Fruit fly (Drosophila melanogaster) whole organism, pupa: Measurements from ENCODE around the gene Kua.

ENCODE experiments used
- CG10348 ChIP-seq: fragments of 200-800 bp; sonication (Bioruptor generic); IDR thresholded peaks from 2 replicates; pipeline ENCODE4 v1.3.6; 2022; ENCODE audit warnings: missing biosample characterization, missing genetic modification characterization
- CG12605 ChIP-seq: fragments of 200-800 bp; sonication (Bioruptor generic); IDR thresholded peaks from 2 replicates; pipeline ENCODE4 v1.3.6; 2022; ENCODE audit warnings: missing biosample characterization, missing genetic modification characterization
- CG13204 ChIP-seq: fragments of 200-800 bp; sonication (Bioruptor generic); optimal IDR thresholded peaks from 2 replicates; lab custom pipeline; 2018; ENCODE audit warnings: missing biosample characterization, mild to moderate bottlenecking, missing genetic modification characterization, moderate library complexity
- CG14655 ChIP-seq: fragments of 200-800 bp; sonication (Bioruptor generic); optimal IDR thresholded peaks from 3 replicates; lab custom pipeline; 2017; ENCODE audit warnings: mild to moderate bottlenecking, missing biosample characterization, missing genetic modification reagents, missing genetic modification characterization
- CG15710 ChIP-seq: fragments of 200-800 bp; sonication (Bioruptor generic); optimal IDR thresholded peaks from 2 replicates; lab custom pipeline; 2018; ENCODE audit warnings: missing biosample characterization, mild to moderate bottlenecking, missing genetic modification characterization, moderate library complexity
- CG17806 ChIP-seq: fragments of 200-800 bp; sonication (Bioruptor generic); optimal IDR thresholded peaks from 2 replicates; lab custom pipeline; 2018; ENCODE audit warnings: missing biosample characterization, mild to moderate bottlenecking, missing genetic modification characterization, moderate library complexity
- CG32121 ChIP-seq: fragments of 200-800 bp; sonication (Bioruptor generic); IDR thresholded peaks from 2 replicates; pipeline ENCODE4 v1.3.6; 2022; ENCODE audit warnings: missing biosample characterization, missing genetic modification characterization
- CG34367 ChIP-seq: fragments of 200-800 bp; sonication (Bioruptor generic); optimal IDR thresholded peaks from 2 replicates; lab custom pipeline; 2018; ENCODE audit warnings: missing biosample characterization, mild to moderate bottlenecking, missing genetic modification characterization
- CG4496 ChIP-seq: fragments of 200-800 bp; sonication (Bioruptor generic); IDR thresholded peaks from 3 replicates; pipeline ENCODE4 v1.3.6; 2022; ENCODE audit warnings: missing biosample characterization, missing genetic modification characterization
- CG8159 ChIP-seq: fragments of 200-800 bp; sonication (Bioruptor generic); optimal IDR thresholded peaks from 3 replicates; lab custom pipeline; 2018; ENCODE audit warnings: missing biosample characterization, mild to moderate bottlenecking, missing genetic modification characterization, moderate library complexity
- CG8301 ChIP-seq: fragments of 200-800 bp; sonication (Bioruptor generic); optimal IDR thresholded peaks from 2 replicates; lab custom pipeline; 2018; ENCODE audit warnings: missing biosample characterization, mild to moderate bottlenecking, missing genetic modification characterization
- CG9948 ChIP-seq: fragments of 200-800 bp; sonication (Bioruptor generic); optimal IDR thresholded peaks from 2 replicates; lab custom pipeline; 2018; ENCODE audit warnings: missing biosample characterization, mild to moderate bottlenecking, missing genetic modification characterization, moderate library complexity
- D1 ChIP-seq: fragments of 200-800 bp; sonication (Bioruptor generic); optimal IDR thresholded peaks from 2 replicates; lab custom pipeline; 2018; ENCODE audit warnings: missing biosample characterization, mild to moderate bottlenecking, missing genetic modification characterization, moderate library complexity
- EcR ChIP-seq: fragments of 200-800 bp; sonication (Bioruptor generic); optimal IDR thresholded peaks from 3 replicates; lab custom pipeline; 2019; ENCODE audit warnings: missing biosample characterization, missing genetic modification characterization, mild to moderate bottlenecking, moderate library complexity, missing genetic modification reagents
- Ets98B ChIP-seq: fragments of 200-800 bp; sonication (Bioruptor generic); IDR thresholded peaks from 2 replicates; pipeline ENCODE4 v1.3.6; 2022; ENCODE audit warnings: missing biosample characterization, missing genetic modification characterization
- Pif1A ChIP-seq: fragments of 200-800 bp; sonication (Bioruptor generic); optimal IDR thresholded peaks from 3 replicates; lab custom pipeline; 2016; ENCODE audit warnings: missing biosample characterization, missing genetic modification characterization
- Pif1B ChIP-seq: fragments of 200-800 bp; sonication (Bioruptor generic); optimal IDR thresholded peaks from 3 replicates; lab custom pipeline; 2016; ENCODE audit warnings: missing biosample characterization, missing genetic modification characterization
- Snoo ChIP-seq: fragments of 200-800 bp; sonication (Bioruptor generic); optimal IDR thresholded peaks from 3 replicates; lab custom pipeline; 2017; ENCODE audit warnings: missing biosample characterization, mild to moderate bottlenecking, missing genetic modification characterization, inconsistent platforms
- fd96Ca ChIP-seq: fragments of 200-800 bp; sonication (Bioruptor generic); IDR thresholded peaks from 3 replicates; pipeline ENCODE4 v1.3.6; 2022; ENCODE audit warnings: missing biosample characterization, missing genetic modification characterization
- gl ChIP-seq: fragments of 200-800 bp; sonication (Bioruptor generic); optimal IDR thresholded peaks from 2 replicates; lab custom pipeline; 2018; ENCODE audit warnings: missing biosample characterization, mild to moderate bottlenecking, missing genetic modification characterization
- rn ChIP-seq: fragments of 200-800 bp; sonication (Bioruptor generic); IDR thresholded peaks from 2 replicates; pipeline ENCODE4 v1.3.6; 2022; ENCODE audit warnings: missing biosample characterization, missing genetic modification characterization

The Kua gene

dm6 chr2L:20117752-20118151 lies 20.4 kb downstream of the Kua start:
- no peak for TF ChIP-seq CG4496 (GFP tag; lab: Robert Waterston, UW)
- TF ChIP-seq Pif1B (GFP tag; lab: Kevin White, UChicago), result no peak
- no peak for TF ChIP-seq D1
- no peak for TF ChIP-seq CG9948 (tag; lab: Kevin White, UChicago)
- no peak for TF ChIP-seq CG8301 (tag; lab: Kevin White, UChicago)
- TF ChIP-seq CG8159, result no peak
- no peak for TF ChIP-seq Pif1A
- TF ChIP-seq rn (GFP tag; lab: Robert Waterston, UW), result no peak
- TF ChIP-seq CG14655 (GFP tag; lab: Kevin White, UChicago), result no peak
- no peak for TF ChIP-seq gl (tag; lab: Kevin White, UChicago)
- TF ChIP-seq EcR (GFP tag; lab: Kevin White, UChicago), result no peak
- no peak for TF ChIP-seq CG10348 (GFP tag; lab: Robert Waterston, UW)
- no peak for TF ChIP-seq Ets98B (GFP tag; lab: Robert Waterston, UW)
- no peak for TF ChIP-seq CG13204 (GFP tag; lab: Kevin White, UChicago)
- no peak for TF ChIP-seq CG34367 (tag; lab: Kevin White, UChicago)
- TF ChIP-seq fd96Ca (GFP tag; lab: Robert Waterston, UW), result no peak
- no peak for TF ChIP-seq CG32121
- no peak for TF ChIP-seq CG12605 (GFP tag; lab: Robert Waterston, UW)
- TF ChIP-seq, all 21 proteins: peak for 0

- no peak for TF ChIP-seq D1
- no peak for TF ChIP-seq CG13204 (GFP tag; lab: Kevin White, UChicago)
- no peak for TF ChIP-seq EcR (GFP tag; lab: Kevin White, UChicago)
- TF ChIP-seq Snoo (tag; lab: Kevin White, UChicago), result peak; percentile 32
- TF ChIP-seq CG8301 (tag; lab: Kevin White, UChicago), result peak; percentile 70
- TF ChIP-seq Pif1B (GFP tag; lab: Kevin White, UChicago), result peak; percentile 55
- TF ChIP-seq CG15710 (tag; lab: Kevin White, UChicago), result peak; percentile 68
- peak; percentile 61 for TF ChIP-seq rn (GFP tag; lab: Robert Waterston, UW)
- TF ChIP-seq CG10348 (GFP tag; lab: Robert Waterston, UW), result no peak
- TF ChIP-seq CG14655 (GFP tag; lab: Kevin White, UChicago), result peak; percentile 74
- no peak; the same call in 1 of the 2 replicates for TF ChIP-seq Ets98B (GFP tag; lab: Robert Waterston, UW)
- TF ChIP-seq CG17806, result peak; percentile 44
- TF ChIP-seq CG4496 (GFP tag; lab: Robert Waterston, UW), result no peak; the same call in 1 of the 3 replicates
- TF ChIP-seq gl (tag; lab: Kevin White, UChicago), result peak; percentile 9
- TF ChIP-seq CG12605 (GFP tag; lab: Robert Waterston, UW), result peak; percentile 38
- TF ChIP-seq Pif1A, result no peak
- peak; percentile 57 for TF ChIP-seq CG9948 (tag; lab: Kevin White, UChicago)
- TF ChIP-seq fd96Ca (GFP tag; lab: Robert Waterston, UW), result peak; percentile 51; the same call in 2 of the 3 replicates
- peak; percentile 66 for TF ChIP-seq CG8159
- peak; percentile 48 for TF ChIP-seq CG34367 (tag; lab: Kevin White, UChicago)
- peak; percentile 50; the same call in 1 of the 2 replicates for TF ChIP-seq CG32121
Measured at dm6 chr2L:20120388-20121232, 23.2 kb downstream of the Kua start.

dm6 chr2L:20121233-20121551 lies 23.8 kb downstream of the Kua start:
- no peak for TF ChIP-seq gl (tag; lab: Kevin White, UChicago)
- no peak for TF ChIP-seq CG10348 (GFP tag; lab: Robert Waterston, UW)
- no peak for TF ChIP-seq CG17806
- no peak for TF ChIP-seq Ets98B (GFP tag; lab: Robert Waterston, UW)
- no peak for TF ChIP-seq CG32121
- TF ChIP-seq D1, result no peak
- TF ChIP-seq Snoo (tag; lab: Kevin White, UChicago), result no peak
- no peak for TF ChIP-seq CG15710 (tag; lab: Kevin White, UChicago)
- no peak for TF ChIP-seq CG4496 (GFP tag; lab: Robert Waterston, UW)
- no peak for TF ChIP-seq CG14655 (GFP tag; lab: Kevin White, UChicago)
- TF ChIP-seq CG12605 (GFP tag; lab: Robert Waterston, UW), result no peak
- TF ChIP-seq Pif1B (GFP tag; lab: Kevin White, UChicago), result no peak
- no peak for TF ChIP-seq rn (GFP tag; lab: Robert Waterston, UW)
- TF ChIP-seq fd96Ca (GFP tag; lab: Robert Waterston, UW), result no peak
- no peak for TF ChIP-seq CG9948 (tag; lab: Kevin White, UChicago)

- TF ChIP-seq fd96Ca (GFP tag; lab: Robert Waterston, UW), result no peak
- TF ChIP-seq Snoo (tag; lab: Kevin White, UChicago), result no peak
- no peak for TF ChIP-seq CG32121
- no peak for TF ChIP-seq Pif1A
- TF ChIP-seq CG14655 (GFP tag; lab: Kevin White, UChicago), result no peak
- no peak for TF ChIP-seq D1
- no peak for TF ChIP-seq CG8301 (tag; lab: Kevin White, UChicago)
- TF ChIP-seq CG8159, result no peak
- no peak for TF ChIP-seq CG9948 (tag; lab: Kevin White, UChicago)
- no peak for TF ChIP-seq CG13204 (GFP tag; lab: Kevin White, UChicago)
- TF ChIP-seq CG34367 (tag; lab: Kevin White, UChicago), result no peak
- TF ChIP-seq Pif1B (GFP tag; lab: Kevin White, UChicago), result no peak
- TF ChIP-seq CG12605 (GFP tag; lab: Robert Waterston, UW), result no peak
- TF ChIP-seq CG15710 (tag; lab: Kevin White, UChicago), result no peak
- TF ChIP-seq EcR (GFP tag; lab: Kevin White, UChicago), result no peak
- TF ChIP-seq Ets98B (GFP tag; lab: Robert Waterston, UW), result no peak
- no peak for TF ChIP-seq gl (tag; lab: Kevin White, UChicago)
Measured at dm6 chr2L:20134823-20135222, 37.4 kb downstream of the Kua start, which contains the start of gene CG10651. Gene CG10651 (minus strand): TSS chr2L:20134923.

- TF ChIP-seq Ets98B (GFP tag; lab: Robert Waterston, UW) (no peak), gl (tag; lab: Kevin White, UChicago) (peak; percentile 2), CG32121 (no peak), EcR (GFP tag; lab: Kevin White, UChicago) (no peak), CG34367 (tag; lab: Kevin White, UChicago) (peak; percentile 58), CG8301 (tag; lab: Kevin White, UChicago) (peak; percentile 5), CG14655 (GFP tag; lab: Kevin White, UChicago) (peak; percentile 27), CG8159 (peak; percentile 64), D1 (no peak), CG13204 (GFP tag; lab: Kevin White, UChicago) (no peak), Snoo (tag; lab: Kevin White, UChicago) (no peak), CG15710 (tag; lab: Kevin White, UChicago) (peak; percentile 70), Pif1A (peak; percentile 48), CG17806 (peak; percentile 49), CG9948 (tag; lab: Kevin White, UChicago) (peak; percentile 45), CG10348 (GFP tag; lab: Robert Waterston, UW) (no peak), rn (GFP tag; lab: Robert Waterston, UW) (no peak), Pif1B (GFP tag; lab: Kevin White, UChicago) (peak; percentile 20), fd96Ca (GFP tag; lab: Robert Waterston, UW) (no peak), CG12605 (GFP tag; lab: Robert Waterston, UW) (no peak), CG4496 (GFP tag; lab: Robert Waterston, UW) (no peak)
Measured at dm6 chr2L:20146218-20146617, 48.8 kb downstream of the Kua start.
